Worm (Caenorhabditis elegans) whole organism, L4 larva: ENCODE results near the gene F09G8.7.

ENCODE experiments used
- cey-2 ChIP-seq: sonication (generic microtip); optimal IDR thresholded peaks from 3 replicates; lab custom pipeline; 2017; ENCODE audit warnings: missing genetic modification characterization, mild to moderate bottlenecking, missing compliant biosample characterization, antibody characterized with exemption, borderline replicate concordance; ENCODE audit not compliant: insufficient read depth
- daf-12 ChIP-seq: fragments of 150-350 bp; optimal IDR thresholded peaks from 2 replicates; lab custom pipeline; 2014; ENCODE audit warnings: missing biosample characterization, missing genetic modification reagents, missing genetic modification characterization
- nhr-25 ChIP-seq: sonication (generic microtip); optimal IDR thresholded peaks from 2 replicates; lab custom pipeline; 2017; ENCODE audit warnings: missing genetic modification characterization, mild to moderate bottlenecking, missing compliant biosample characterization, antibody characterized with exemption, moderate library complexity, borderline replicate concordance; ENCODE audit not compliant: insufficient read depth
- pqm-1 ChIP-seq: sonication (generic microtip); optimal IDR thresholded peaks from 2 replicates; lab custom pipeline; 2017; ENCODE audit warnings: missing biosample characterization, missing genetic modification characterization
- snpc-4 ChIP-seq: fragments of 150-350 bp; optimal IDR thresholded peaks from 2 replicates; lab custom pipeline; 2014; ENCODE audit warnings: missing biosample characterization, missing genetic modification characterization

ce11 chrIII:8250007-8250683 is 18.0 kb downstream of the F09G8.7 start, which contains the start of gene knl-1:
- no peak for TF ChIP-seq snpc-4 (tag; lab: Kevin White, UChicago)
- no peak for TF ChIP-seq daf-12 (tag; lab: Kevin White, UChicago)
- TF ChIP-seq pqm-1 (tag; lab: Kevin White, UChicago), result no peak
- no peak for TF ChIP-seq cey-2 (tag; lab: Kevin White, UChicago)
- TF ChIP-seq nhr-25, result peak; percentile 19
